Worm (Caenorhabditis elegans) whole organism, L1 larva: ENCODE results near the gene C23H3.5.

Source experiments
- C34B4.2 ChIP-seq: sonication (generic microtip); optimal IDR thresholded peaks from 2 replicates; lab custom pipeline; 2017; ENCODE audit warnings: mild to moderate bottlenecking, missing genetic modification characterization, missing compliant biosample characterization
- F16B12.6 ChIP-seq: fragments of 150-350 bp; optimal IDR thresholded peaks from 2 replicates; lab custom pipeline; 2014; ENCODE audit warnings: missing biosample characterization, missing genetic modification characterization
- aha-1 ChIP-seq: fragments of 150-350 bp; optimal IDR thresholded peaks from 2 replicates; lab custom pipeline; 2014; ENCODE audit warnings: missing biosample characterization, missing genetic modification characterization
- aly-2 ChIP-seq: fragments of 150-350 bp; optimal IDR thresholded peaks from 2 replicates; lab custom pipeline; 2014; ENCODE audit warnings: missing biosample characterization, missing genetic modification characterization
- ceh-63 ChIP-seq: fragments of 200-800 bp; sonication (Bioruptor generic); optimal IDR thresholded peaks from 2 replicates; lab custom pipeline; 2018; ENCODE audit warnings: mild to moderate bottlenecking, missing genetic modification characterization, missing compliant biosample characterization
- ceh-8 ChIP-seq: fragments of 200-800 bp; sonication (Bioruptor generic); optimal IDR thresholded peaks from 2 replicates; lab custom pipeline; 2018; ENCODE audit warnings: mild to moderate bottlenecking, missing genetic modification characterization, moderate library complexity, missing compliant biosample characterization
- ceh-82 ChIP-seq, 3 experiments: fragments of 150-350 bp in 1 of 3; sonication (generic microtip) in 2 of 3; optimal IDR thresholded peaks; 2 replicates each; lab custom pipeline; 2014 to 2017; ENCODE audit warnings: missing biosample characterization in 3 of 3, missing genetic modification characterization in 3 of 3
- ceh-88 ChIP-seq: fragments of 200-800 bp; sonication (Bioruptor generic); IDR thresholded peaks from 2 replicates; pipeline ENCODE4 v1.3.6; 2022; ENCODE audit warnings: missing genetic modification characterization, missing compliant biosample characterization
- ces-1 ChIP-seq: fragments of 150-350 bp; optimal IDR thresholded peaks from 2 replicates; lab custom pipeline; 2014; ENCODE audit warnings: missing biosample characterization, missing genetic modification reagents, missing genetic modification characterization
- dpl-1 ChIP-seq, 3 experiments: fragments of 150-350 bp in 2 of 3; sonication (generic microtip) in 1 of 3; optimal IDR thresholded peaks; 2 replicates each; lab custom pipeline; 2014 to 2017; ENCODE audit warnings: missing biosample characterization in 3 of 3, missing genetic modification characterization in 3 of 3, missing genetic modification reagents in 3 of 3
- elt-2 ChIP-seq: sonication (generic microtip); optimal IDR thresholded peaks from 2 replicates; lab custom pipeline; 2016; ENCODE audit warnings: missing genetic modification characterization, mild to moderate bottlenecking, inconsistent platforms, missing compliant biosample characterization, missing genetic modification reagents
- ets-5 ChIP-seq: fragments of 200-800 bp; sonication (Bioruptor generic); IDR thresholded peaks from 2 replicates; pipeline ENCODE4 v1.3.6; 2022; ENCODE audit warnings: missing genetic modification characterization, missing compliant biosample characterization
- fkh-10 ChIP-seq: sonication (generic microtip); optimal IDR thresholded peaks from 2 replicates; lab custom pipeline; 2017; ENCODE audit warnings: missing biosample characterization, missing genetic modification reagents, missing genetic modification characterization
- fkh-8 ChIP-seq: sonication (generic microtip); optimal IDR thresholded peaks from 2 replicates; lab custom pipeline; 2016; ENCODE audit warnings: mild to moderate bottlenecking, missing genetic modification characterization, missing compliant biosample characterization
- hlh-17 ChIP-seq: fragments of 200-800 bp; sonication (Bioruptor generic); optimal IDR thresholded peaks from 2 replicates; lab custom pipeline; 2018; ENCODE audit warnings: missing genetic modification characterization, mild to moderate bottlenecking, missing compliant biosample characterization, moderate library complexity, borderline replicate concordance
- isw-1 ChIP-seq: fragments of 200-800 bp; sonication (Bioruptor generic); IDR thresholded peaks from 2 replicates; pipeline ENCODE4 v1.3.6; 2022; ENCODE audit warnings: missing genetic modification characterization, missing compliant biosample characterization
- lin-13 ChIP-seq: fragments of 150-350 bp; optimal IDR thresholded peaks from 2 replicates; lab custom pipeline; 2014; ENCODE audit warnings: missing biosample characterization, missing genetic modification reagents, missing genetic modification characterization
- lin-14 ChIP-seq: fragments of 200-800 bp; sonication (Bioruptor generic); optimal IDR thresholded peaks from 2 replicates; lab custom pipeline; 2018; ENCODE audit warnings: mild to moderate bottlenecking, missing genetic modification characterization, moderate library complexity, missing compliant biosample characterization
- lin-35 ChIP-seq, 2 experiments: fragments of 150-350 bp; optimal IDR thresholded peaks; 2 replicates each; lab custom pipeline; 2014; ENCODE audit warnings: missing biosample characterization in 2 of 2, missing genetic modification characterization in 2 of 2, missing genetic modification reagents in 2 of 2
- lsy-2 ChIP-seq, 2 experiments: fragments of 150-350 bp; optimal IDR thresholded peaks; 2 replicates each; lab custom pipeline; 2014; ENCODE audit warnings: missing biosample characterization in 2 of 2, missing genetic modification characterization in 2 of 2
- mab-9 ChIP-seq: fragments of 200-800 bp; sonication (Bioruptor generic); IDR thresholded peaks from 2 replicates; pipeline ENCODE4 v1.3.6; 2022; ENCODE audit warnings: missing genetic modification reagents, missing genetic modification characterization, missing compliant biosample characterization
- mdl-1 ChIP-seq, 2 experiments: fragments of 150-350 bp; optimal IDR thresholded peaks; 2 replicates each; lab custom pipeline; 2014 to 2017; ENCODE audit warnings: missing biosample characterization in 2 of 2, missing genetic modification characterization in 2 of 2, inconsistent platforms in 1 of 2
- nhr-12 ChIP-seq: sonication (generic microtip); optimal IDR thresholded peaks from 2 replicates; lab custom pipeline; 2017; ENCODE audit warnings: missing biosample characterization, missing genetic modification characterization
- nhr-237 ChIP-seq: fragments of 150-350 bp; optimal IDR thresholded peaks from 2 replicates; lab custom pipeline; 2014; ENCODE audit warnings: missing biosample characterization, missing genetic modification characterization
- nhr-84 ChIP-seq: sonication (generic microtip); optimal IDR thresholded peaks from 2 replicates; lab custom pipeline; 2017; ENCODE audit warnings: missing biosample characterization, missing genetic modification characterization
- nhr-85 ChIP-seq: sonication (generic microtip); peaks from one replicate; lab custom pipeline; 2016; ENCODE audit warnings: missing genetic modification characterization, inconsistent platforms, missing compliant biosample characterization
- nhr-90 ChIP-seq: sonication (generic microtip); optimal IDR thresholded peaks from 2 replicates; lab custom pipeline; 2016; ENCODE audit warnings: mild to moderate bottlenecking, missing genetic modification characterization, missing compliant biosample characterization; ENCODE audit not compliant: poor library complexity
- pqm-1 ChIP-seq: sonication (generic microtip); optimal IDR thresholded peaks from 3 replicates; lab custom pipeline; 2017; ENCODE audit warnings: missing biosample characterization, missing genetic modification characterization
- rnt-1 ChIP-seq: sonication (generic microtip); optimal IDR thresholded peaks from 2 replicates; lab custom pipeline; 2016; ENCODE audit warnings: mild to moderate bottlenecking, missing genetic modification characterization, moderate library complexity, missing compliant biosample characterization
- snpc-4 ChIP-seq: fragments of 150-350 bp; optimal IDR thresholded peaks from 2 replicates; lab custom pipeline; 2014; ENCODE audit warnings: missing biosample characterization, missing genetic modification characterization
- snu-23 ChIP-seq: sonication (generic microtip); optimal IDR thresholded peaks from 2 replicates; lab custom pipeline; 2016; ENCODE audit warnings: missing genetic modification characterization, missing compliant biosample characterization
- sox-4 ChIP-seq: sonication (generic microtip); optimal IDR thresholded peaks from 2 replicates; lab custom pipeline; 2016; ENCODE audit warnings: missing genetic modification characterization, missing compliant biosample characterization
- sptf-1 ChIP-seq: fragments of 150-350 bp; optimal IDR thresholded peaks from 2 replicates; lab custom pipeline; 2014; ENCODE audit warnings: missing biosample characterization, missing genetic modification characterization
- tbx-2 ChIP-seq: sonication (generic microtip); optimal IDR thresholded peaks from 2 replicates; lab custom pipeline; 2016; ENCODE audit warnings: missing genetic modification characterization, missing compliant biosample characterization
- tlp-1 ChIP-seq: fragments of 150-350 bp; optimal IDR thresholded peaks from 2 replicates; lab custom pipeline; 2014; ENCODE audit warnings: missing biosample characterization, missing genetic modification characterization
- unc-130 ChIP-seq: fragments of 150-350 bp; optimal IDR thresholded peaks from 2 replicates; lab custom pipeline; 2017; ENCODE audit warnings: missing biosample characterization, missing genetic modification characterization, inconsistent platforms
- unc-62 ChIP-seq: fragments of 150-350 bp; optimal IDR thresholded peaks from 2 replicates; lab custom pipeline; 2014; ENCODE audit warnings: missing biosample characterization, missing genetic modification reagents, missing genetic modification characterization
- unc-86 ChIP-seq: sonication (generic microtip); optimal IDR thresholded peaks from 2 replicates; lab custom pipeline; 2016; ENCODE audit warnings: missing genetic modification characterization, missing compliant biosample characterization
- vab-15 ChIP-seq: sonication (generic microtip); optimal IDR thresholded peaks from 2 replicates; lab custom pipeline; 2017; ENCODE audit warnings: missing genotype, mild to moderate bottlenecking, missing genetic modification characterization, missing compliant biosample characterization
- zip-4 ChIP-seq: fragments of 200-800 bp; sonication (Bioruptor generic); optimal IDR thresholded peaks from 2 replicates; lab custom pipeline; 2018; ENCODE audit warnings: mild to moderate bottlenecking, missing genetic modification characterization, moderate library complexity, missing compliant biosample characterization
- ztf-11 ChIP-seq, 2 experiments: sonication (generic microtip); optimal IDR thresholded peaks; 2 replicates each; lab custom pipeline; 2016 to 2017; ENCODE audit warnings: missing genetic modification characterization in 2 of 2, missing biosample characterization in 1 of 2, missing compliant biosample characterization in 1 of 2

The C23H3.5 gene

DNA sequence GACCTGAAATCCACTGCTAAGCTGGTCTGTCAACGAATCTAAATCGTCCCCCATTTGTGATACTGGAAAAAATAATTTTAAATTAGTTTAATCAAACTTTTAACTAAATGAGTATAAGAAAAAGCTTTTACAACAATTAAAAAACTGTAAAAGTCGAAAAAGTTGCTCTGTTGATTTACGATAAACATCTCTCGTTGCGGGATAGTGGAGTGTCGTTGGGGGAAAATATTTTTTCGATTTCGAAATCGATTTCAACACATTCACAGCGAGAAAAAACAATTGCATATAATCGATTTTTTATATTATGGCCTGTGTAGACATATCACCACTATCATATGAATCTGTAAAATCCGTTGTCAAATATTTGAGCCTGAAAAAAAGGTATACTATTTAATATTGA lies 15.9 kb upstream of the C23H3.5 start, which contains the start of the genes F23F1.5 and fbxc-54 (continued):
- TF ChIP-seq mab-9 (GFP tag; lab: Robert Waterston, UW): no peak
- TF ChIP-seq ceh-88 (GFP tag; lab: Robert Waterston, UW): no peak
- TF ChIP-seq fkh-10 (GFP tag; lab: Kevin White, UChicago): no peak

DNA sequence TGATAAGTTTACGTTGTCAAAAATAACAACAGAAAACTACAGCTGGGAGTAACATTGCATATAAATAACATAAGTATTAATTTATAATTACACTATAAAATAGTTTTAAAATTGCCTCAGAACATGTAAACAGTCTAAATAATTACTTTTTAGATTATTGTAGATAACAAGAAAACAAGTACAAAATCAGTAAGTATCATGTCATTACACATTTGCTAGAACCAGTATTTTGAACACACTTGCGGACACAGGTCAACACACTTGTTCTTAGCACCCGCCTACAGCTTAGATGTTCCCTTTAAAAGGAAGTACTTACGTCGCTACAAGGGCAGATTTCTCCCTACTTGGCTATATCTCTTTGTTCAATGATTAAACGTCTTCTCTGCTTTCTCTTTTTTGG lies 13.5 kb upstream of the C23H3.5 start, which contains the start of gene F23F1.2:
Gene F23F1.2, plus strand, starts transcription at position 301 of the 400 bp plus-strand sequence.
- TF ChIP-seq vab-15 (tag; lab: Kevin White, UChicago) (no peak), unc-86 (tag; lab: Kevin White, UChicago) (no peak), nhr-85 (tag; lab: Kevin White, UChicago) (no peak), C34B4.2 (no peak), ceh-63 (GFP tag; lab: Kevin White, UChicago) (no peak), lin-35 (GFP tag; optimal IDR thresholded peaks at IDR 0.05; lab: Kevin White, UChicago) (no peak)

DNA sequence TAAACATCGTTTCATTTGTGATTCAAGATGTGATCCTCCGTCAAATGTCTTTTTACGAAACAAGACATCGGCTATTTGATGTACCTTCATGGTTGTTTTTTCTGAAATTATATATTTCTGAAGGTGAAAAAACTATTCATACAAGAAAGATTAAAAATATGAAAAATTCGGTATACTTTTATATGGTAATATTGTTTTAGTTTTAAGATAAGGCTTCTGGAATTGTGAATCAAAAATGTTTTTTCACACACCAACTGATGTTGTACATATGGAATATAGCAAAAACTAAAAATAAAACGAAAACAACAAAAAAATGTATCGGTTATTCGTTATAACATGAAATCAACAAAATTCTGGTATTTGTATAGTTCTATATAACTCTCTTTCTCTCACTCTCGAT lies 10.2 kb upstream of the C23H3.5 start, which contains the start of gene F23F1.6:
Gene F23F1.6, minus strand, starts transcription at position 101 of the 400 bp plus-strand sequence.
- no peak for TF ChIP-seq ces-1
- TF ChIP-seq nhr-12 (tag; lab: Kevin White, UChicago): no peak
- TF ChIP-seq rnt-1 (tag; lab: Kevin White, UChicago): no peak
- no peak for TF ChIP-seq ceh-82 (tag; optimal IDR thresholded peaks at IDR 0.05; lab: Kevin White, UChicago)
- TF ChIP-seq unc-62 (GFP tag; lab: Kevin White, UChicago): no peak
- TF ChIP-seq sox-4 (tag; lab: Kevin White, UChicago): no peak
- TF ChIP-seq zip-4 (GFP tag; lab: Kevin White, UChicago): no peak
- no peak for TF ChIP-seq snu-23 (GFP tag; lab: Kevin White, UChicago)
- TF ChIP-seq fkh-8 (tag; lab: Kevin White, UChicago): no peak
- TF ChIP-seq snpc-4 (tag; lab: Kevin White, UChicago): no peak
- TF ChIP-seq hlh-17 (GFP tag; lab: Kevin White, UChicago): no peak
- no peak for TF ChIP-seq isw-1
- TF ChIP-seq ceh-63 (GFP tag; lab: Kevin White, UChicago): no peak
- no peak for TF ChIP-seq sptf-1 (tag; lab: Kevin White, UChicago)
- no peak for TF ChIP-seq lsy-2 (tag; optimal IDR thresholded peaks at IDR 0.05; lab: Kevin White, UChicago)

DNA sequence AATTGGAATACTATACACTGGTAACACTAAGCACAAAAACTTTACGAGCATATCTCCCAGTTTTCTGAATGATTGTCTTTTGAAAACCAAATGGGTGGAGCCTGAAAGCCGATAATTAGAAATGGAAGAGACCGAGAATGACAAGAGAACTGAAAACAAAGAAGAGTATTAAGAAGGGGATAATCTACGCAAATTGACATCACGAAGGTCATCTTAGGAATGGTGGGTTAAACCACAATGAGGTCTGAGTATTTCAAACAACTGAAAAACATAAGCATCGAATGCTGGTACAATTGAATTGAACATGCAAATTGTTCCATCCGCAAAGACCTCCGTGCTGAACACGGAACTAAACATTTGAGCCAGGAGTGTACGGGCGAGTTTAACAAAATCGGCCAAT lies 7.9 kb upstream of the C23H3.5 start, which contains the start of gene spp-24:
Gene spp-24, minus strand, starts transcription at position 101 of the 400 bp plus-strand sequence.
- TF ChIP-seq nhr-90 (tag; lab: Kevin White, UChicago) (no peak), nhr-85 (tag; lab: Kevin White, UChicago) (peak; percentile 61)

DNA sequence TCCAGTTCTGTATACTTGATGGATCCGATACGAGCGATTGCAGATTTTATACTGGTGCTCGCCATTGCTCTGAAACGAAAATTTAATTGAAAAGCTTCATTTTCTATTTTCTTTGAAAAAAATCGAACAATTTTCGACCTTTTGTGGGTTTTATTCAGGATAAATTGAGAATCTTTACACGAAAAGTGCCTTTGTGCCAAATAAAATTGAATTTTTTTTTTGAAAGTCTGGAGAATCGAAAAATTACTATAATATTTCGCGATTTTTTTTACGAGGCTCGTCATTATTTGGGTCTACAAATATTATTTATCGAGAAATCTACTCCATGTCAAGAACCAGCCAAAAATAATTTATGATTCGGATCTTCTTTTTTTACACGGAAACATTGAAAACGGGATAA lies 5.5 kb upstream of the C23H3.5 start, which contains the start of gene F23F1.10:
Gene F23F1.10, minus strand, starts transcription at position 69 of the 400 bp plus-strand sequence.
- TF ChIP-seq lin-13 (GFP tag; lab: Kevin White, UChicago) (no peak), aly-2 (tag; lab: Kevin White, UChicago) (peak; percentile 48)

DNA sequence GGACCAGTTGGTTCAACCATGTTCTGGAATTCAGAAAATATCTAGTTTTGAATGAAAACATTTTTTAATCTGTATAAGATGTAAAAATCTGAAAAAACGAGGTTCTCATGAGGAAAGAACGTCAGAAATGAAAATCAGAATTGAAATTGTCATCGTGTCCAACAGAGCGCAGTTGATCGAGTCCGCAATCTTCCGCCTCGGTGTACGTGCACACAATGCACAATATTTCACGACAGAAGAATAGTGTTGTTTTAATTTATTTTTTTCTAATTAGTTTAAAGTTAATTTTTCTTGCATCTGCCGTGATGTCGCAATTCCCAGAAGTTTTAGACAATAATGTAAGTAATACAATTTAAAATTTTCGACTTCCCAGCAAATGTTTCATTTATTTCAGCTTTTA lies 3.7 kb upstream of the C23H3.5 start, which contains the start of gene nfyc-1:
Gene nfyc-1, plus strand, starts transcription at position 268 of the 400 bp plus-strand sequence.
- no peak for TF ChIP-seq elt-2 (tag; lab: Kevin White, UChicago)
- TF ChIP-seq nhr-85 (tag; lab: Kevin White, UChicago): peak; percentile 52
- TF ChIP-seq pqm-1: no peak
- TF ChIP-seq aha-1: no peak
- no peak for TF ChIP-seq aly-2 (tag; lab: Kevin White, UChicago)
- no peak for TF ChIP-seq lin-14 (GFP tag; lab: Kevin White, UChicago)
- peak; percentile 62 to 81 (median 71) for TF ChIP-seq dpl-1 (GFP tag; optimal IDR thresholded peaks at IDR 0.05; lab: Kevin White, UChicago)
- peak in 1 of 2 experiments; percentile 73 for TF ChIP-seq mdl-1 (tag; optimal IDR thresholded peaks at IDR 0.05; lab: Kevin White, UChicago)
- TF ChIP-seq lin-13 (GFP tag; lab: Kevin White, UChicago): peak; percentile 42
- TF ChIP-seq fkh-8 (tag; lab: Kevin White, UChicago): peak; percentile 57
- TF ChIP-seq unc-86 (tag; lab: Kevin White, UChicago): peak; percentile 50
- TF ChIP-seq nhr-237 (tag; lab: Kevin White, UChicago): peak; percentile 24
- no peak for TF ChIP-seq ceh-8
- no peak for TF ChIP-seq ets-5 (GFP tag; lab: Robert Waterston, UW)
- no peak for TF ChIP-seq hlh-17 (GFP tag; lab: Kevin White, UChicago)
- peak; percentile 95 for TF ChIP-seq F16B12.6
- TF ChIP-seq tlp-1 (tag; lab: Kevin White, UChicago): no peak
- no peak for TF ChIP-seq zip-4 (GFP tag; lab: Kevin White, UChicago)
- TF ChIP-seq tbx-2: peak; percentile 66
- peak; percentile 89 for TF ChIP-seq unc-130 (tag; lab: Kevin White, UChicago)
- no peak for TF ChIP-seq ceh-63 (GFP tag; lab: Kevin White, UChicago)
- no peak for TF ChIP-seq nhr-84
- TF ChIP-seq ztf-11 (tag; optimal IDR thresholded peaks at IDR 0.05; lab: Kevin White, UChicago): peak in 1 of 2 experiments; percentile 1
- peak; percentile 56 for TF ChIP-seq rnt-1 (tag; lab: Kevin White, UChicago)
